Worm (Caenorhabditis elegans) whole organism, L4 larva: ENCODE data around the gene cand-1.
A peak's percentile ranks its signal among the peaks of the same experiment; 100 is the strongest.

Experiments used
- T20F7.1 ChIP-seq: fragments of 200-800 bp; sonication (Bioruptor generic); optimal IDR thresholded peaks from 2 replicates; lab custom pipeline; 2018; ENCODE audit warnings: mild to moderate bottlenecking, missing genetic modification characterization, missing compliant biosample characterization
- Y105C5A.15 ChIP-seq: fragments of 200-800 bp; sonication (Bioruptor generic); IDR thresholded peaks from 2 replicates; pipeline ENCODE4 v1.3.6; 2022; ENCODE audit warnings: missing genetic modification characterization, missing compliant biosample characterization
- Y75B8A.6 ChIP-seq: fragments of 200-800 bp; sonication (Bioruptor generic); IDR thresholded peaks from 2 replicates; pipeline ENCODE4 v1.3.6; 2022; ENCODE audit warnings: missing genetic modification reagents, missing genetic modification characterization, missing compliant biosample characterization
- ZK337.2 ChIP-seq: fragments of 200-800 bp; sonication (Bioruptor generic); IDR thresholded peaks from 2 replicates; pipeline ENCODE4 v1.3.6; 2022; ENCODE audit warnings: missing genetic modification reagents, missing genetic modification characterization, missing compliant biosample characterization
- ZK546.5 ChIP-seq, 2 experiments: sonication (generic microtip); optimal IDR thresholded peaks; 2 replicates each; lab custom pipeline; 2017; ENCODE audit warnings: missing biosample characterization in 2 of 2, missing genetic modification characterization in 2 of 2
- aly-2 ChIP-seq: sonication (generic microtip); optimal IDR thresholded peaks from 2 replicates; lab custom pipeline; 2018; ENCODE audit warnings: missing biosample characterization, missing genetic modification characterization
- attf-4 ChIP-seq: sonication (generic microtip); optimal IDR thresholded peaks from 3 replicates; lab custom pipeline; 2017; ENCODE audit warnings: missing biosample characterization, missing genetic modification characterization
- ceh-28 ChIP-seq: fragments of 150-350 bp; optimal IDR thresholded peaks from 2 replicates; lab custom pipeline; 2014; ENCODE audit warnings: missing biosample characterization, missing genetic modification reagents, missing genetic modification characterization
- ceh-32 ChIP-seq: sonication (generic microtip); optimal IDR thresholded peaks from 2 replicates; lab custom pipeline; 2016; ENCODE audit warnings: mild to moderate bottlenecking, missing genetic modification characterization, missing compliant biosample characterization; ENCODE audit not compliant: poor library complexity
- ces-1 ChIP-seq: fragments of 150-350 bp; sonication (generic microtip); optimal IDR thresholded peaks from 4 replicates; lab custom pipeline; 2014; ENCODE audit warnings: missing biosample characterization, missing genetic modification reagents, missing genetic modification characterization
- daf-19 ChIP-seq: fragments of 200-800 bp; sonication (Bioruptor generic); conservative IDR thresholded peaks from 2 replicates; pipeline ENCODE4 v1.3.6; 2022; ENCODE audit warnings: missing genetic modification characterization, missing compliant biosample characterization
- daf-8 ChIP-seq: fragments of 200-800 bp; sonication (Bioruptor generic); IDR thresholded peaks from 2 replicates; pipeline ENCODE4 v1.3.6; 2022; ENCODE audit warnings: missing genetic modification characterization, missing compliant biosample characterization
- dmd-6 ChIP-seq: fragments of 200-800 bp; sonication (Bioruptor generic); IDR thresholded peaks from 2 replicates; pipeline ENCODE4 v1.3.6; 2022; ENCODE audit warnings: missing genetic modification reagents, missing genetic modification characterization, missing compliant biosample characterization
- dve-1 ChIP-seq: sonication (generic microtip); optimal IDR thresholded peaks from 2 replicates; lab custom pipeline; 2017; ENCODE audit warnings: antibody characterized with exemption, mild to moderate bottlenecking, missing genetic modification characterization, missing compliant biosample characterization; ENCODE audit not compliant: insufficient read depth
- egl-43 ChIP-seq: fragments of 200-800 bp; sonication (Bioruptor generic); IDR thresholded peaks from 2 replicates; pipeline ENCODE4 v1.3.6; 2022; ENCODE audit warnings: missing genetic modification reagents, missing genetic modification characterization, missing compliant biosample characterization
- fkh-10 ChIP-seq: fragments of 150-350 bp; optimal IDR thresholded peaks from 2 replicates; lab custom pipeline; 2014; ENCODE audit warnings: missing biosample characterization, missing genetic modification reagents, missing genetic modification characterization
- hlh-11 ChIP-seq: fragments of 200-800 bp; sonication (Bioruptor generic); optimal IDR thresholded peaks from 2 replicates; lab custom pipeline; 2018; ENCODE audit warnings: mild to moderate bottlenecking, missing genetic modification characterization, missing compliant biosample characterization
- hmg-1.1 ChIP-seq: fragments of 200-800 bp; sonication (Bioruptor generic); IDR thresholded peaks from 2 replicates; pipeline ENCODE4 v1.3.6; 2022; ENCODE audit warnings: missing genetic modification reagents, missing genetic modification characterization, missing compliant biosample characterization
- jun-1 ChIP-seq: fragments of 150-350 bp; optimal IDR thresholded peaks from 2 replicates; lab custom pipeline; 2014; ENCODE audit warnings: missing biosample characterization, missing genetic modification reagents, missing genetic modification characterization
- lim-7 ChIP-seq: fragments of 200-800 bp; sonication (Bioruptor generic); IDR thresholded peaks from 2 replicates; pipeline ENCODE4 v1.3.6; 2022; ENCODE audit warnings: missing genetic modification characterization, missing compliant biosample characterization
- lin-1 ChIP-seq: fragments of 200-800 bp; sonication (Bioruptor generic); IDR thresholded peaks from 2 replicates; pipeline ENCODE4 v1.3.6; 2022; ENCODE audit warnings: missing genetic modification reagents, missing genetic modification characterization, missing compliant biosample characterization
- lin-15B ChIP-seq: fragments of 150-350 bp; sonication (generic microtip); optimal IDR thresholded peaks from 3 replicates; lab custom pipeline; 2014; ENCODE audit warnings: missing biosample characterization, missing genetic modification characterization
- lir-3 ChIP-seq: sonication (generic microtip); optimal IDR thresholded peaks from 2 replicates; lab custom pipeline; 2016; ENCODE audit warnings: mild to moderate bottlenecking, missing genetic modification characterization, missing compliant biosample characterization
- mdl-1 ChIP-seq, 2 experiments: fragments of 150-350 bp in 1 of 2; sonication (generic microtip) in 1 of 2; optimal IDR thresholded peaks; 2 replicates each; lab custom pipeline; 2014 to 2017; ENCODE audit warnings: missing biosample characterization in 2 of 2, missing genetic modification characterization in 2 of 2
- mxl-2 ChIP-seq: fragments of 200-800 bp; sonication (Bioruptor generic); conservative IDR thresholded peaks from 2 replicates; pipeline ENCODE4 v1.3.6; 2022; ENCODE audit warnings: missing genetic modification reagents, missing genetic modification characterization, missing compliant biosample characterization
- nhr-102 ChIP-seq: sonication (generic microtip); optimal IDR thresholded peaks from 2 replicates; lab custom pipeline; 2016; ENCODE audit warnings: mild to moderate bottlenecking, missing genetic modification characterization, moderate library complexity, missing compliant biosample characterization
- nhr-25 ChIP-seq: sonication (generic microtip); optimal IDR thresholded peaks from 2 replicates; lab custom pipeline; 2017; ENCODE audit warnings: missing genetic modification characterization, mild to moderate bottlenecking, missing compliant biosample characterization, antibody characterized with exemption, moderate library complexity, borderline replicate concordance; ENCODE audit not compliant: insufficient read depth
- nhr-28 ChIP-seq: fragments of 150-350 bp; optimal IDR thresholded peaks from 2 replicates; lab custom pipeline; 2014; ENCODE audit warnings: missing biosample characterization, missing genetic modification characterization
- nhr-42 ChIP-seq: fragments of 200-800 bp; sonication (Bioruptor generic); IDR thresholded peaks from 2 replicates; pipeline ENCODE4 v1.3.6; 2022; ENCODE audit warnings: missing genetic modification characterization, missing compliant biosample characterization
- nhr-6 ChIP-seq: fragments of 150-350 bp; optimal IDR thresholded peaks from 2 replicates; lab custom pipeline; 2014; ENCODE audit warnings: missing biosample characterization, missing genetic modification characterization
- nhr-76 ChIP-seq: fragments of 150-350 bp; optimal IDR thresholded peaks from 2 replicates; lab custom pipeline; 2014; ENCODE audit warnings: missing biosample characterization, missing genetic modification characterization
- php-3 ChIP-seq: fragments of 200-800 bp; sonication (Bioruptor generic); IDR thresholded peaks from 2 replicates; pipeline ENCODE4 v1.3.6; 2022; ENCODE audit warnings: missing genetic modification reagents, missing genetic modification characterization, missing compliant biosample characterization
- saeg-2 ChIP-seq: fragments of 200-800 bp; sonication (Bioruptor generic); IDR thresholded peaks from 2 replicates; pipeline ENCODE4 v1.3.6; 2022; ENCODE audit warnings: missing genetic modification reagents, missing genetic modification characterization, missing compliant biosample characterization
- snpc-1.2 ChIP-seq: fragments of 200-800 bp; sonication (Bioruptor generic); IDR thresholded peaks from 2 replicates; pipeline ENCODE4 v1.3.6; 2022; ENCODE audit warnings: missing genetic modification reagents, missing genetic modification characterization, missing compliant biosample characterization
- snpc-4 ChIP-seq: fragments of 150-350 bp; optimal IDR thresholded peaks from 2 replicates; lab custom pipeline; 2014; ENCODE audit warnings: missing biosample characterization, missing genetic modification characterization
- spr-1 ChIP-seq: sonication (generic microtip); optimal IDR thresholded peaks from 2 replicates; lab custom pipeline; 2016; ENCODE audit warnings: mild to moderate bottlenecking, missing genetic modification characterization, missing compliant biosample characterization
- unc-130 ChIP-seq: sonication (generic microtip); optimal IDR thresholded peaks from 2 replicates; lab custom pipeline; 2016; ENCODE audit warnings: missing genetic modification reagents, missing genetic modification characterization, missing compliant biosample characterization
- unc-62 ChIP-seq, 3 experiments: fragments of 150-350 bp in 1 of 3; sonication (generic microtip); optimal IDR thresholded peaks in 2 of 3; peaks in 1 of 3; 1 replicate in 1 of 3; 2 replicates in 2 of 3; lab custom pipeline; 2014 to 2017; ENCODE audit warnings: missing biosample characterization in 3 of 3, missing genetic modification characterization in 3 of 3, missing genetic modification reagents in 3 of 3, missing genotype in 1 of 3
- zag-1 ChIP-seq: fragments of 150-350 bp; optimal IDR thresholded peaks from 2 replicates; lab custom pipeline; 2014; ENCODE audit warnings: missing biosample characterization, missing genetic modification characterization
- zip-2 ChIP-seq: fragments of 150-350 bp; optimal IDR thresholded peaks from 2 replicates; lab custom pipeline; 2014; ENCODE audit warnings: missing biosample characterization, missing genetic modification characterization

cand-1 gene

ce11 chrV:16840961-16841360 lies 38.3 kb downstream of the cand-1 start, which contains the start of gene clec-40:
Gene clec-40, minus strand, starts transcription at chrV:16841061.
- TF ChIP-seq lir-3 (tag; lab: Kevin White, UChicago) (no peak), ceh-32 (tag; lab: Kevin White, UChicago) (no peak), mdl-1 (tag; optimal IDR thresholded peaks at IDR 0.05; lab: Kevin White, UChicago) (no peak), spr-1 (tag; lab: Kevin White, UChicago) (no peak), ZK337.2 (GFP tag; lab: Robert Waterston, UW) (no peak), hlh-11 (tag; lab: Kevin White, UChicago) (no peak), lim-7 (GFP tag; lab: Robert Waterston, UW) (no peak), egl-43 (GFP tag; lab: Robert Waterston, UW) (no peak), zag-1 (tag; lab: Kevin White, UChicago) (no peak), attf-4 (tag; lab: Kevin White, UChicago) (no peak)

- TF ChIP-seq hmg-1.1 (no peak), snpc-1.2 (GFP tag; lab: Robert Waterston, UW) (no peak), jun-1 (no peak)
Measured at ce11 chrV:16842941-16843340, 40.3 kb downstream of the cand-1 start, which contains the start of gene clec-25. Gene clec-25, plus strand, starts transcription at chrV:16843241.

ce11 chrV:16848498-16848897 lies 45.8 kb downstream of the cand-1 start, which contains the start of the genes clec-36 and clec-26:
Gene clec-36, minus strand, starts transcription at chrV:16848598.
Gene clec-26, plus strand, starts transcription at chrV:16848611.
- TF ChIP-seq unc-62 (GFP tag; optimal IDR thresholded peaks at IDR 0.05 in 1 of 2; lab: Kevin White, UChicago) (peak in 1 of 2 experiments; percentile 77), unc-62 (tag; optimal IDR thresholded peaks at IDR 0.05; lab: Kevin White, UChicago) (no peak), dve-1 (tag; lab: Kevin White, UChicago) (no peak), dmd-6 (GFP tag; lab: Robert Waterston, UW) (peak; percentile 38; the same call in 1 of the 2 replicates), nhr-102 (tag; lab: Kevin White, UChicago) (no peak), Y75B8A.6 (GFP tag; lab: Robert Waterston, UW) (no peak), aly-2 (tag; lab: Kevin White, UChicago) (no peak)

- TF ChIP-seq nhr-28 (tag; lab: Kevin White, UChicago) (no peak), saeg-2 (GFP tag; lab: Robert Waterston, UW) (no peak), lir-3 (tag; lab: Kevin White, UChicago) (no peak), ces-1 (GFP tag; lab: Kevin White, UChicago) (no peak), nhr-76 (no peak), ZK546.5 (tag; optimal IDR thresholded peaks at IDR 0.05; lab: Kevin White, UChicago) (no peak), lim-7 (GFP tag; lab: Robert Waterston, UW) (no peak), daf-8 (GFP tag; lab: Robert Waterston, UW) (no peak), T20F7.1 (GFP tag; lab: Kevin White, UChicago) (no peak), mxl-2 (GFP tag; lab: Robert Waterston, UW) (no peak), fkh-10 (GFP tag; lab: Kevin White, UChicago) (no peak), nhr-6 (tag; lab: Kevin White, UChicago) (no peak)
- TF ChIP-seq, all 104 proteins: peak for 0
Measured at ce11 chrV:16852002-16852401, 49.3 kb downstream of the cand-1 start, which contains the start of gene clec-37. Gene clec-37, minus strand, starts transcription at chrV:16852102.

- TF ChIP-seq lin-15B (tag; lab: Kevin White, UChicago) (no peak), daf-19 (GFP tag; lab: Robert Waterston, UW) (no peak), zip-2 (tag; lab: Kevin White, UChicago) (no peak), Y105C5A.15 (GFP tag; lab: Robert Waterston, UW) (no peak), unc-130 (GFP tag; lab: Kevin White, UChicago) (no peak), snpc-4 (tag; lab: Kevin White, UChicago) (no peak), nhr-42 (GFP tag; lab: Robert Waterston, UW) (no peak), nhr-25 (no peak), ceh-28 (tag; lab: Kevin White, UChicago) (no peak), php-3 (no peak), lin-1 (GFP tag; lab: Robert Waterston, UW) (no peak)
Measured at ce11 chrV:16853956-16854683, 51.4 kb downstream of the cand-1 start, which contains the start of the genes clec-35 and clec-27. Gene clec-35, minus strand, starts transcription at chrV:16854056. Gene clec-27, plus strand, starts transcription at chrV:16854633.
